Fruit fly (Drosophila melanogaster): Measurements from ENCODE around the gene tara.

- TF ChIP-seq psq (optimal IDR thresholded peaks at IDR 0.05): no peak
- no peak for TF ChIP-seq h (optimal IDR thresholded peaks at IDR 0.05)
- TF ChIP-seq Sin3A (optimal IDR thresholded peaks at IDR 0.05): no peak
- TF ChIP-seq insv (optimal IDR thresholded peaks at IDR 0.05): no peak
- TF ChIP-seq Myc (optimal IDR thresholded peaks at IDR 0.05): no peak
- no peak for TF ChIP-seq ttk (optimal IDR thresholded peaks at IDR 0.05)
Observed at dm6 chr3R:16309302-16310080, 84.0 kb downstream of the tara start.

Data from Kc167 (cell line).